Worm (Caenorhabditis elegans): Measurements from ENCODE around the gene lsm-8.
A peak's percentile ranks its signal among the peaks of the same experiment; 100 is the strongest.
"Not testable (repeated sequence)": the region's sequence is repeated elsewhere in the genome, so short reads cannot be mapped to it uniquely, and the experiment has no call there.

The lsm-8 gene

ce11 chrIV:6326448-6326847 lies at the start of gene lsm-8:
TSS of gene lsm-8 (plus strand) at chrIV:6326526.
- TF ChIP-seq dao-5 (tag; optimal IDR thresholded peaks at IDR 0.05) (no peak), W03F9.2 (tag; optimal IDR thresholded peaks at IDR 0.05) (no peak), him-1 (tag; optimal IDR thresholded peaks at IDR 0.05) (no peak)

DNA sequence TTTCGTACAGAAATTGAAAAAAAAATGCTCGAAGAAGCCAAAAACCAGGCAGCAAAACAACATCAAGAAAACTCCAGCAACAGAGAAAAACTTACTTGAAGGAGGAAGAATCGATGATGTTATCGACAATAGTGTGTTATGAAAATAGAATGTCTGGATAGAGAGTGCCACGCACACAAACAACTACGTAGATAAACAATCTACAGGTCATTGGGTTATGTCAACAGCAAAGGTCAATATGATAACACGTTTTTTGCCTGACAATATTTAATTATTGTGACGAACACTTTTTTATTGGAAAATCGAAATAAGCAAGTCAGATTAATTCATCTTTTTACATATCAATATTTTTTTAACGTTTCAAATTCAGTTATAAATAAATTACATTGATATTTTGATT lies 46.9 kb upstream of the lsm-8 start, which contains the start of gene sams-5:
Gene sams-5, minus strand, starts transcription at position 131 of the 400 bp plus-strand sequence.
- TF ChIP-seq him-1 (tag; optimal IDR thresholded peaks at IDR 0.05), result no peak
- TF ChIP-seq W03F9.2 (tag; optimal IDR thresholded peaks at IDR 0.05), result no peak
- TF ChIP-seq dao-5 (tag; optimal IDR thresholded peaks at IDR 0.05), result no peak

DNA sequence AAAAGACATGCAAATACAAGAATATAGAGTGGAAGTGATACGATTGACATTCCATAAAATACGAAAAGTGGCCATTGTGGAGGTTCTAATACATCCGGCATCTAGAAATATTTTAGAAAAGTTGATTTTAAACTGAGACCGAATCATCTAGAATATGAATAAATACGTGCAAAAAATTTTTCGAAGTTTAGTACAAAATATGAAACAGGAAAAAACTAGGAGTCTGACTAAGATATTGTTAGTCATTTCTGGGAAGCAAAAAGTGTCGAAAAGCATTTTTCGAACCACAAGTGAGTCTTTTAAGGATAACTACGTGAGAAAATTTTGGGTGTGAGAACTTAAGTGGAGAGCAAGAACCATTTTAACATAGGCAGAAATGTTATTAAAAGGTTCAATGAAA lies 44.2 kb upstream of the lsm-8 start, which contains the start of gene srv-32:
Gene srv-32, minus strand, starts transcription at position 101 of the 400 bp plus-strand sequence.
- TF ChIP-seq him-1 (tag; optimal IDR thresholded peaks at IDR 0.05), result no peak
- TF ChIP-seq dao-5 (tag; optimal IDR thresholded peaks at IDR 0.05), result no peak
- no peak for TF ChIP-seq W03F9.2 (tag; optimal IDR thresholded peaks at IDR 0.05)

DNA sequence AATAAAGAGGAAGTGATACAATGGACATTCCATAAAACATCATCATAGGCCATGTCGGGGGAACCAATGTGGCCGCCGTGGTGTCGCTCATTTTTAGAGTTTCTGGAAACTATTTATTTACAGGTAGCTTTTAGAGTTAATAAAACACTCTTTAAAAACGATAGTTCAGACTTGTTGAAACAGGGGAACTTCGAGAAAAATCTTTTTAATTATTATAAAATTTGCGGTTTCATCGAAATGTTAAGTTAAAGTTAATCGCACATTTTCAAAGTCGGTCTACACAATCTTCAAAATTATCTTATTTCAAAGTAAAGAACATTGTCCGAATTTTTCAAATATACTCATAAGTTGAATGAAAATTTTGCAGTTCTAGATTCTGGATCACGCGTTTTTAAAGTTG lies 42.0 kb upstream of the lsm-8 start, which contains the start of gene ops-1:
Gene ops-1, minus strand, starts transcription at position 101 of the 400 bp plus-strand sequence.
- TF ChIP-seq dao-5 (tag; optimal IDR thresholded peaks at IDR 0.05), result no peak

ce11 chrIV:6290741-6291140 lies 35.6 kb upstream of the lsm-8 start, which contains the start of gene srv-24:
TSS of gene srv-24 (minus strand) at chrIV:6290841.
- TF ChIP-seq W03F9.2 (tag; optimal IDR thresholded peaks at IDR 0.05), result no peak
- TF ChIP-seq dao-5 (tag; optimal IDR thresholded peaks at IDR 0.05), result no peak
- no peak for TF ChIP-seq him-1 (tag; optimal IDR thresholded peaks at IDR 0.05)

- TF ChIP-seq him-1 (tag; optimal IDR thresholded peaks at IDR 0.05), result no peak
- TF ChIP-seq dao-5 (tag; optimal IDR thresholded peaks at IDR 0.05), result no peak
- TF ChIP-seq W03F9.2 (tag; optimal IDR thresholded peaks at IDR 0.05), result no peak
Observed at ce11 chrIV:6294081-6294480, 32.2 kb upstream of the lsm-8 start, which contains the start of gene hil-2. TSS of gene hil-2 (plus strand) at chrIV:6294240.

DNA sequence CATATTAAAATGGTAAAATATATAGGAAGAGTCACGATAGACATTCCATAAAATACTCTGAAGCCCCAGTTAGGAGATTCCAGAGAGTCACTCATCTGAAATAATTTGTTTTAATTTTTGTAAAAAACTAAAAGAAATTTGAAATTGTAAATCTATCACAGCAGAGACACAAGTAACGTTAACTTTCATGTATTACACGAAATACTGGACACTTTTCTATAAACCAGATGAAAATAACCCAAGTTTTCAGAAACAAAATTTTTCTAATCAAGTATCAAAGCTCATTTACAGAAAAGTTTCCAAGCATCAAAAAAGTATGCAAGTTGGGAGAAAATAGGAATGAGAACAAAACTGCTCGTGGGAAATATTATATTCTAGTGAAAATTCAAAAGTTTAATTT lies 28.1 kb upstream of the lsm-8 start, which contains the start of gene srv-27:
Gene srv-27, minus strand, starts transcription at position 101 of the 400 bp plus-strand sequence.
- no peak for TF ChIP-seq W03F9.2 (tag; optimal IDR thresholded peaks at IDR 0.05)
- TF ChIP-seq him-1 (tag; optimal IDR thresholded peaks at IDR 0.05), result no peak
- no peak for TF ChIP-seq dao-5 (tag; optimal IDR thresholded peaks at IDR 0.05)

DNA sequence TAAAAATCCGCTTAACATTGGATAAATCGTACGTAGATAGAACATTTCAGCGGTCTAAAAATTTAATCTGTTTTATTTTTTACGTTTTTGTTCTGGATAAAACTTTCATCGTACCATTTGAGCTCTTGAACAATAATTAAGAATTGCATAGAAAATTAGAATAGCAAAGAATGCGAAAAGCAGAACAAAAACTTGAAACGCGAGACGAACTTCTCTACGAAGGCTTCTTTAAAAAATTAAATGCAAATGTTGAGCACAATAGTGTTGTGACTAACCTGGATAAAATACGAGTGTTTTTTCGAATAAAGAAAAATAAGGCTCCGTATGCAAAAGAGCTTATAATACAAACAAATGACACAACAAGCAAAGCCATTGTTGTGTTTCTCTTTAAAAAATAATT lies 26.8 kb upstream of the lsm-8 start:
- TF ChIP-seq him-1 (tag; optimal IDR thresholded peaks at IDR 0.05) (no peak), W03F9.2 (tag; optimal IDR thresholded peaks at IDR 0.05) (no peak), dao-5 (tag; optimal IDR thresholded peaks at IDR 0.05) (no peak)

DNA sequence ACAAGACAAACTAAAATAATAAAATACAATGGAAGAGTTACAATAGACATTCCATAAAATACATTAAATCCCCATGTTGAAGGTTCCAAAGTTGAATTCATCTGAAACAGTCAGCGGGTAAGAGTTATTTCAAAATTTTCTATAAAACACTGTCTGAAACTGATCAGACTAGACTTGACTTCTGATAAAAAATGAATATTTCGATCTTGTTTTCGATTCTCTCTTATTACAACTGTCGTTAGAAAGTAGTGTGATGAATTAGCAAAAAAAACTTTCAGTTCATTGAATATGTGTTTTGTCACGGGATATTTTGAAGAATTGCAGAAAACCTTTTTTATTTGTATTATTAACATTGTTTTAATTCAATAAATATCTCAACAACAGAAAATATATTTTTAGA lies 24.6 kb upstream of the lsm-8 start, which contains the start of gene srv-26:
Gene srv-26, minus strand, starts transcription at position 101 of the 400 bp plus-strand sequence.
- no peak for TF ChIP-seq W03F9.2 (tag; optimal IDR thresholded peaks at IDR 0.05)
- TF ChIP-seq dao-5 (tag; optimal IDR thresholded peaks at IDR 0.05), result no peak
- TF ChIP-seq him-1 (tag; optimal IDR thresholded peaks at IDR 0.05), result no peak

DNA sequence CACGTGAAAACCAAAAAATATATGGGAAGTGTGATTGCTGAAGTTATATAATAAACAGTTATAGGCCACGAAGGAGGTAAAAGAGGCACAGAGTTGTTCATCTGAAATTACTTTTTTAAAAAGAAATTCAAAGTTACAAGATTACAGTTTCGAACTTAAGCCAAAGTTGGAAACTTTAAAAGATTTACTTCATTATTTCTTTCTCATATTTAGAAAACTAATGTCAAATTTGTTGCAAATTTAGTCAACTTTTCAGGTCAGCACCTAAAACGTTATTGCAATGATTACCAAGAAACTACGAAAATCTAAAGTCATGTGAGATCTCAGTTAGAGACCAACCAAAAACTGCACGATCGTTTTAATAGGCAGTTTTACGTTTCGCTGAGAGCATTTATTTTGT lies 22.7 kb upstream of the lsm-8 start, which contains the start of gene srv-25:
Gene srv-25, minus strand, starts transcription at position 101 of the 400 bp plus-strand sequence.
- TF ChIP-seq dao-5 (tag; optimal IDR thresholded peaks at IDR 0.05) (no peak), W03F9.2 (tag; optimal IDR thresholded peaks at IDR 0.05) (no peak), him-1 (tag; optimal IDR thresholded peaks at IDR 0.05) (no peak)

- no peak for TF ChIP-seq W03F9.2 (tag; optimal IDR thresholded peaks at IDR 0.05)
- TF ChIP-seq him-1 (tag; optimal IDR thresholded peaks at IDR 0.05), result no peak
- TF ChIP-seq dao-5 (tag; optimal IDR thresholded peaks at IDR 0.05), result no peak
Observed at ce11 chrIV:6307439-6307838, 18.9 kb upstream of the lsm-8 start, which contains the start of gene csp-2. TSS of gene csp-2 (plus strand) at chrIV:6307739.

DNA sequence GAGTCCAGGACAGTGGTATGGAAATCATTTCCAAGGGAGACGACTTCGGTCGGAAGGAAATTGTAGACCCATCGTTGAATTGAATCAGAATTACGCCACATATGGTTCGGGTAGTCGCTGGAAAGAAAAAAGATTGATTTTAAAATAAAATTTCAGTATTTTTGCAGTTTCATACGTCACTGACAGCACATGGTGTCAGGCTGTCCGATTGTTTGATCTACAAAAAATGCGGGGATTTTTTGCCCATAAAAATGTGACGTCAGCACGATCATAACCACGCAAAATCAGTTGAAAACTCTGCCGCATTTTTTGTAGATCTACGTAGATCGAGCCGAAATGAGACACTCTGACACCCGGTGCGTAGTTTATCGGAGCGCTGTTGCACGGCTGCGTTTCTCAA lies 9.0 kb upstream of the lsm-8 start, which contains the start of gene Y73B6BL.12:
Gene Y73B6BL.12, minus strand, starts transcription at position 101 of the 400 bp plus-strand sequence.
- TF ChIP-seq dao-5, him-1, W03F9.2 (tag; optimal IDR thresholded peaks at IDR 0.05): not testable (repeated sequence)

DNA sequence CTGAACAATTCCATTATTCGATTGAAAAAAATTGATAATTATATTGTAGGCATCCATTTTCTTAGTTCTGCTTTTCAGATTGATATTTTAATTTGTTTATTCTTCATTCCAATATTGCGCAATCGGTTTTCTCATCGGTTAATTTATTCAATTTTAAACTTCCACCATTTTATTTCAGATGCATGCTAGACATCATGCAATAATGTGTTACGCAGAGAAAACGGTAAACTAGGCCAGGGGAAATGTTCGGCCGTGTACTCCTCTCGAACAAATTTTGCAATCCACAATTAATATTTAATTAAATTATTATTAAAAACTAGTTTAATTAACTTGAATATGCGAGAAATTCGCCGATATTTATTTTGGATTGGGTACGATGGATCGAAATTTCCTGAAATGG lies 4.7 kb upstream of the lsm-8 start, which contains the start of gene Y73B6BL.29:
Gene Y73B6BL.29, plus strand, starts transcription at position 263 of the 400 bp plus-strand sequence.
- TF ChIP-seq him-1 (tag; optimal IDR thresholded peaks at IDR 0.05) (peak; percentile 62), W03F9.2 (tag; optimal IDR thresholded peaks at IDR 0.05) (peak; percentile 99), dao-5 (tag; optimal IDR thresholded peaks at IDR 0.05) (no peak)

ce11 chrIV:6323654-6324224 lies 2.6 kb upstream of the lsm-8 start, which contains the start of gene sqd-1:
TSS of gene sqd-1 (plus strand) at chrIV:6324174.
- peak; percentile 100 for TF ChIP-seq W03F9.2 (tag; optimal IDR thresholded peaks at IDR 0.05)
- peak; percentile 86 for TF ChIP-seq him-1 (tag; optimal IDR thresholded peaks at IDR 0.05)
- no peak for TF ChIP-seq dao-5 (tag; optimal IDR thresholded peaks at IDR 0.05)

All from whole organism, L4/young adult.